Worm (Caenorhabditis elegans) whole organism, L1 larva: Measurements from ENCODE around the gene E02H4.4.

Source experiments
- ces-1 ChIP-seq: fragments of 150-350 bp; optimal IDR thresholded peaks from 2 replicates; lab custom pipeline; 2014; ENCODE audit warnings: missing biosample characterization, missing genetic modification reagents, missing genetic modification characterization
- nhr-28 ChIP-seq: fragments of 150-350 bp; optimal IDR thresholded peaks from 2 replicates; lab custom pipeline; 2014; ENCODE audit warnings: missing biosample characterization, missing genetic modification characterization
- nhr-77 ChIP-seq: fragments of 150-350 bp; optimal IDR thresholded peaks from 2 replicates; lab custom pipeline; 2014; ENCODE audit warnings: missing biosample characterization, missing genetic modification characterization
- ztf-4 ChIP-seq: fragments of 150-350 bp; optimal IDR thresholded peaks from 2 replicates; lab custom pipeline; 2014; ENCODE audit warnings: missing biosample characterization, missing genetic modification characterization

DNA sequence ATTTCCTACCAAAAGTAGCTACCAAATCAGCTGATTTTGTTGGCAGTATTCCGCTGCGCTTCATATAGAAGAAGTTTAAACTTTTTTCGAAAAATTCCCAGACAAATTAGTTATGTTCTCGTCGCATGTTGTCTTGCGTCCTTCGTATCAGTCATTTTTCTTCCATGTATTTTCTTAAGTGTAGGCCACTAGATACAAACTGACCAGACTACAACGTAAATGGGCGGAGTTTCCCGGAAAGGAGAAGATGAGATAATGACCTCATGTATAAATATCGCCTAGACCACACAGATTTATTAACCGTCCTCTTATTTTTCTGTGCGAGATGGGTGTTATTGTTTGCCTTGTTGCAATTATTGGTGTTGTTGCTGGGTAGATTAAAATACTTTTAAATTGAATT, 32.5 kb upstream of the E02H4.4 start, which contains the start of gene cyp-13B2:
- TF ChIP-seq nhr-28 (tag; lab: Kevin White, UChicago) (no peak), ces-1 (GFP tag; lab: Kevin White, UChicago) (no peak), ztf-4 (no peak), nhr-77 (no peak)
